Fruit fly (Drosophila melanogaster) whole organism, prepupa: ENCODE measurements around the gene Con.

Experiments used
- CG3032 ChIP-seq: fragments of 200-800 bp; optimal IDR thresholded peaks from 2 replicates; lab custom pipeline; 2019; ENCODE audit warnings: missing biosample characterization, mild to moderate bottlenecking, missing genetic modification characterization, moderate library complexity
- CG6854 ChIP-seq: fragments of 200-800 bp; sonication (Bioruptor generic); optimal IDR thresholded peaks from 2 replicates; lab custom pipeline; 2017; ENCODE audit warnings: missing biosample characterization, mild to moderate bottlenecking, missing genetic modification characterization
- CG8319 ChIP-seq: fragments of 200-800 bp; sonication (Bioruptor generic); optimal IDR thresholded peaks from 3 replicates; lab custom pipeline; 2016; ENCODE audit warnings: missing biosample characterization, missing genetic modification characterization
- Eip93F ChIP-seq: fragments of 200-800 bp; sonication (Bioruptor generic); optimal IDR thresholded peaks from 2 replicates; lab custom pipeline; 2016; ENCODE audit warnings: missing biosample characterization, mild to moderate bottlenecking, missing genetic modification characterization
- Sox14 ChIP-seq: fragments of 200-800 bp; sonication (Bioruptor generic); optimal IDR thresholded peaks from 3 replicates; lab custom pipeline; 2016; ENCODE audit warnings: missing biosample characterization, missing genetic modification characterization
- vri ChIP-seq: fragments of 200-800 bp; sonication (Bioruptor generic); optimal IDR thresholded peaks from 3 replicates; lab custom pipeline; 2016; ENCODE audit warnings: missing biosample characterization, mild to moderate bottlenecking, missing genetic modification characterization

dm6 chr3L:4978945-4979344 is 99.9 kb downstream of the Con start:
- TF ChIP-seq vri (GFP tag; lab: Kevin White, UChicago) (no peak), CG8319 (GFP tag; lab: Kevin White, UChicago) (no peak), Sox14 (GFP tag; lab: Kevin White, UChicago) (no peak), CG3032 (tag; lab: Kevin White, UChicago) (no peak), Eip93F (GFP tag; lab: Kevin White, UChicago) (no peak), CG6854 (GFP tag; lab: Kevin White, UChicago) (no peak)
